Worm (Caenorhabditis elegans) whole organism, L1 larva: ENCODE measurements around the gene Y57G11C.46.

ENCODE experiments used
- C16A3.4 ChIP-seq: fragments of 150-350 bp; optimal IDR thresholded peaks from 2 replicates; lab custom pipeline; 2014; ENCODE audit warnings: missing biosample characterization, missing genetic modification characterization
- F16B12.6 ChIP-seq: fragments of 150-350 bp; optimal IDR thresholded peaks from 2 replicates; lab custom pipeline; 2014; ENCODE audit warnings: missing biosample characterization, missing genetic modification characterization
- alr-1 ChIP-seq: fragments of 200-800 bp; sonication (Bioruptor generic); optimal IDR thresholded peaks from 2 replicates; lab custom pipeline; 2018; ENCODE audit warnings: borderline replicate concordance, mild to moderate bottlenecking, missing genetic modification characterization, missing compliant biosample characterization
- aly-2 ChIP-seq: fragments of 150-350 bp; optimal IDR thresholded peaks from 2 replicates; lab custom pipeline; 2014; ENCODE audit warnings: missing biosample characterization, missing genetic modification characterization
- blmp-1 ChIP-seq: fragments of 150-350 bp; optimal IDR thresholded peaks from 2 replicates; lab custom pipeline; 2014; ENCODE audit warnings: missing biosample characterization, missing genetic modification characterization
- ceh-8 ChIP-seq: fragments of 200-800 bp; sonication (Bioruptor generic); optimal IDR thresholded peaks from 2 replicates; lab custom pipeline; 2018; ENCODE audit warnings: mild to moderate bottlenecking, missing genetic modification characterization, moderate library complexity, missing compliant biosample characterization
- ceh-82 ChIP-seq, 3 experiments: fragments of 150-350 bp in 1 of 3; sonication (generic microtip) in 2 of 3; optimal IDR thresholded peaks; 2 replicates each; lab custom pipeline; 2014 to 2017; ENCODE audit warnings: missing biosample characterization in 3 of 3, missing genetic modification characterization in 3 of 3
- dpl-1 ChIP-seq, 3 experiments: fragments of 150-350 bp in 2 of 3; sonication (generic microtip) in 1 of 3; optimal IDR thresholded peaks; 2 replicates each; lab custom pipeline; 2014 to 2017; ENCODE audit warnings: missing biosample characterization in 3 of 3, missing genetic modification characterization in 3 of 3, missing genetic modification reagents in 3 of 3
- efl-1 ChIP-seq, 4 experiments: fragments of 150-350 bp; optimal IDR thresholded peaks in 3 of 4; peaks in 1 of 4; 1 replicate in 1 of 4; 2 replicates in 3 of 4; lab custom pipeline; 2014; ENCODE audit warnings: missing biosample characterization in 2 of 4, missing genetic modification characterization in 2 of 4, missing genetic modification reagents in 2 of 4
- egl-13 ChIP-seq: sonication (generic microtip); optimal IDR thresholded peaks from 2 replicates; lab custom pipeline; 2016; ENCODE audit warnings: missing genotype, missing genetic modification reagents, missing genetic modification characterization, missing compliant biosample characterization
- elt-3 ChIP-seq, 6 experiments: fragments of 150-350 bp in 1 of 6; sonication (generic microtip); optimal IDR thresholded peaks; 2 replicates each; lab custom pipeline; 2017 to 2018; ENCODE audit warnings: missing biosample characterization in 6 of 6, missing genetic modification characterization in 6 of 6, inconsistent platforms in 1 of 6
- fkh-10 ChIP-seq: sonication (generic microtip); optimal IDR thresholded peaks from 2 replicates; lab custom pipeline; 2017; ENCODE audit warnings: missing biosample characterization, missing genetic modification reagents, missing genetic modification characterization
- fkh-8 ChIP-seq: sonication (generic microtip); optimal IDR thresholded peaks from 2 replicates; lab custom pipeline; 2016; ENCODE audit warnings: mild to moderate bottlenecking, missing genetic modification characterization, missing compliant biosample characterization
- grh-1 ChIP-seq: fragments of 200-800 bp; sonication (Bioruptor generic); IDR thresholded peaks from 2 replicates; pipeline ENCODE4 v1.3.6; 2022; ENCODE audit warnings: missing genetic modification reagents, missing genetic modification characterization, missing compliant biosample characterization
- hlh-4 ChIP-seq: sonication (generic microtip); optimal IDR thresholded peaks from 2 replicates; lab custom pipeline; 2016; ENCODE audit warnings: mild to moderate bottlenecking, missing genetic modification characterization, missing compliant biosample characterization
- irx-1 ChIP-seq: sonication (generic microtip); optimal IDR thresholded peaks from 2 replicates; lab custom pipeline; 2016; ENCODE audit warnings: missing genetic modification characterization, missing compliant biosample characterization
- lin-13 ChIP-seq: fragments of 150-350 bp; optimal IDR thresholded peaks from 2 replicates; lab custom pipeline; 2014; ENCODE audit warnings: missing biosample characterization, missing genetic modification reagents, missing genetic modification characterization
- lin-15B ChIP-seq: fragments of 150-350 bp; sonication (generic microtip); optimal IDR thresholded peaks from 3 replicates; lab custom pipeline; 2014; ENCODE audit warnings: missing biosample characterization, missing genetic modification characterization
- lin-39 ChIP-seq: fragments of 150-350 bp; optimal IDR thresholded peaks from 2 replicates; lab custom pipeline; 2014; ENCODE audit warnings: missing biosample characterization, missing genetic modification reagents, missing genetic modification characterization
- lir-3 ChIP-seq: sonication (generic microtip); optimal IDR thresholded peaks from 2 replicates; lab custom pipeline; 2016; ENCODE audit warnings: mild to moderate bottlenecking, missing genetic modification characterization, moderate library complexity, missing compliant biosample characterization; ENCODE audit not compliant: poor library complexity
- mab-9 ChIP-seq: fragments of 200-800 bp; sonication (Bioruptor generic); IDR thresholded peaks from 2 replicates; pipeline ENCODE4 v1.3.6; 2022; ENCODE audit warnings: missing genetic modification reagents, missing genetic modification characterization, missing compliant biosample characterization
- mep-1 ChIP-seq: fragments of 150-350 bp; optimal IDR thresholded peaks from 2 replicates; lab custom pipeline; 2014; ENCODE audit warnings: missing biosample characterization, missing genetic modification characterization
- nhr-12 ChIP-seq: sonication (generic microtip); optimal IDR thresholded peaks from 2 replicates; lab custom pipeline; 2017; ENCODE audit warnings: missing biosample characterization, missing genetic modification characterization
- nhr-20 ChIP-seq: sonication (generic microtip); optimal IDR thresholded peaks from 2 replicates; lab custom pipeline; 2016; ENCODE audit warnings: mild to moderate bottlenecking, missing genetic modification characterization, missing compliant biosample characterization
- nhr-237 ChIP-seq: fragments of 150-350 bp; optimal IDR thresholded peaks from 2 replicates; lab custom pipeline; 2014; ENCODE audit warnings: missing biosample characterization, missing genetic modification characterization
- nhr-28 ChIP-seq: fragments of 150-350 bp; optimal IDR thresholded peaks from 2 replicates; lab custom pipeline; 2014; ENCODE audit warnings: missing biosample characterization, missing genetic modification characterization
- nhr-71 ChIP-seq: sonication (generic microtip); optimal IDR thresholded peaks from 2 replicates; lab custom pipeline; 2016; ENCODE audit warnings: mild to moderate bottlenecking, missing genetic modification characterization, moderate library complexity, missing compliant biosample characterization
- pax-3 ChIP-seq: fragments of 200-800 bp; sonication (Bioruptor generic); optimal IDR thresholded peaks from 2 replicates; lab custom pipeline; 2018; ENCODE audit warnings: mild to moderate bottlenecking, missing genetic modification characterization, moderate library complexity, missing compliant biosample characterization
- pqm-1 ChIP-seq: sonication (generic microtip); optimal IDR thresholded peaks from 3 replicates; lab custom pipeline; 2017; ENCODE audit warnings: missing biosample characterization, missing genetic modification characterization
- rnt-1 ChIP-seq: sonication (generic microtip); optimal IDR thresholded peaks from 2 replicates; lab custom pipeline; 2016; ENCODE audit warnings: mild to moderate bottlenecking, missing genetic modification characterization, moderate library complexity, missing compliant biosample characterization
- skn-1 ChIP-seq: fragments of 150-350 bp; optimal IDR thresholded peaks from 2 replicates; lab custom pipeline; 2014; ENCODE audit warnings: missing biosample characterization, missing genetic modification characterization
- snpc-4 ChIP-seq: fragments of 150-350 bp; optimal IDR thresholded peaks from 2 replicates; lab custom pipeline; 2014; ENCODE audit warnings: missing biosample characterization, missing genetic modification characterization
- tbx-2 ChIP-seq: sonication (generic microtip); optimal IDR thresholded peaks from 2 replicates; lab custom pipeline; 2016; ENCODE audit warnings: missing genetic modification characterization, missing compliant biosample characterization
- xbp-1 ChIP-seq: sonication (generic microtip); optimal IDR thresholded peaks from 2 replicates; lab custom pipeline; 2016; ENCODE audit warnings: missing genetic modification characterization, missing compliant biosample characterization
- zag-1 ChIP-seq: fragments of 150-350 bp; optimal IDR thresholded peaks from 2 replicates; lab custom pipeline; 2014; ENCODE audit warnings: missing biosample characterization, missing genetic modification characterization
- ztf-4 ChIP-seq: fragments of 150-350 bp; optimal IDR thresholded peaks from 2 replicates; lab custom pipeline; 2014; ENCODE audit warnings: missing biosample characterization, missing genetic modification characterization

Gene Y57G11C.46

ce11 chrIV:14816288-14816687, at the start of gene Y57G11C.46:
Y57G11C.46 (minus strand) TSS chrIV:14816388.
- TF ChIP-seq fkh-10 (GFP tag; lab: Kevin White, UChicago) (no peak), lin-15B (tag; lab: Kevin White, UChicago) (no peak), nhr-237 (no peak), pqm-1 (tag; lab: Kevin White, UChicago) (no peak), ceh-8 (GFP tag; lab: Kevin White, UChicago) (no peak), aly-2 (no peak), irx-1 (tag; lab: Kevin White, UChicago) (no peak), dpl-1 (GFP tag; optimal IDR thresholded peaks at IDR 0.05; lab: Kevin White, UChicago) (no peak), fkh-8 (tag; lab: Kevin White, UChicago) (no peak), blmp-1 (tag; lab: Kevin White, UChicago) (no peak), egl-13 (tag; lab: Kevin White, UChicago) (no peak), lir-3 (tag; lab: Kevin White, UChicago) (no peak), hlh-4 (tag; lab: Kevin White, UChicago) (no peak), zag-1 (tag; lab: Kevin White, UChicago) (no peak), pax-3 (tag; lab: Kevin White, UChicago) (no peak), rnt-1 (no peak), xbp-1 (no peak), nhr-28 (tag; lab: Kevin White, UChicago) (no peak), tbx-2 (no peak)

- TF ChIP-seq F16B12.6 (tag; lab: Kevin White, UChicago) (no peak), mab-9 (GFP tag; lab: Robert Waterston, UW) (no peak), nhr-20 (tag; lab: Kevin White, UChicago) (no peak), ztf-4 (tag; lab: Kevin White, UChicago) (no peak), tbx-2 (no peak), lin-39 (tag; lab: Kevin White, UChicago) (no peak), aly-2 (no peak), ceh-82 (tag; optimal IDR thresholded peaks at IDR 0.05; lab: Kevin White, UChicago) (no peak), lin-13 (no peak), nhr-12 (tag; lab: Kevin White, UChicago) (no peak), lir-3 (tag; lab: Kevin White, UChicago) (no peak), C16A3.4 (no peak)
Observed at ce11 chrIV:14864529-14864928, 48.3 kb upstream of the Y57G11C.46 start.

DNA sequence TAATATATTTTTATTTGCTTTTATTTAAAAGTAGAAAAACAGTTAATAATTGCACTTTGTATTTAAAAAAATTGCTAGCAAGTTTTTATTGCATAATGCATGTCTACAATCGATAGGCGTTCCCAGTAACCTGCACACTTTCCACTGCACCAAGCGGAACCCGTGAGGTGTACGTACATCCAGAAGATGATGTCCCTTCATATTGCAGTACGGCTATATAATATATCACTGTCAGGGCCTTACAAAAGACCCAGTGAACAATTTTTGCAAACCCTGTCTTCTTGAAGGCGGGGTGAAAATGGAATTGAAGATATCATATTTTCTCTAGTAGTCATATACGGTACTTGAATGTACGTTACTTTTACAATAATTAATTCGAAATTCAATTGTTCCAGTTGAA, 47.6 kb upstream of the Y57G11C.46 start:
- TF ChIP-seq lin-13, result no peak
- peak; percentile 22 for TF ChIP-seq snpc-4 (tag; lab: Kevin White, UChicago)
- TF ChIP-seq efl-1 (optimal IDR thresholded peaks at IDR 0.05; lab: Kevin White, UChicago), result no peak
- peak in 1 of 2 experiments; percentile 27 for TF ChIP-seq efl-1 (GFP tag; optimal IDR thresholded peaks at IDR 0.05 in 1 of 2; lab: Kevin White, UChicago)

DNA sequence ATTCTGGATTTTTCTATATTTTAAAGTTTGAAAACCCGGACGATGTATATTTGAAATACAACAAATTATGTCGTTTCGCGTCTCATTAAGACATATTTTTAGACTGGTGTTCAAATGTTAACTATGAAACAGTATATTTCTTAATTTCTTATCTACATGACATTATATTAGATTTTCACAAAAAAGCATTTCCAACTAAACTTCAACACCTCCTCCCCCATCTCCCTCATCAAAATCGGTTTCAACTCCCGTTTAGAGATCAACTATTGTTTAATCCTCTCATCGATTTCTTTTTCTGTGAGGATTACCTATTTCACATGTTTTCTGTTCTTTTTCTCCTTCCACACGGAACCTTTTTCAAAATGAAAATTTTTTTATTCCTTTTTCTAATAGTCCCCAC, 46.0 kb upstream of the Y57G11C.46 start, which contains the start of gene Y57G11C.38:
TSS of gene Y57G11C.38 (plus strand) at position 301 of the 400 bp plus-strand sequence.
- TF ChIP-seq xbp-1 (no peak), efl-1 (optimal IDR thresholded peaks at IDR 0.05; lab: Kevin White, UChicago) (no peak), efl-1 (GFP tag; optimal IDR thresholded peaks at IDR 0.05 in 1 of 2; lab: Kevin White, UChicago) (no peak), grh-1 (no peak), nhr-20 (tag; lab: Kevin White, UChicago) (no peak), skn-1 (tag; lab: Kevin White, UChicago) (no peak), rnt-1 (no peak), nhr-237 (no peak), aly-2 (no peak), ztf-4 (tag; lab: Kevin White, UChicago) (no peak), irx-1 (tag; lab: Kevin White, UChicago) (no peak), nhr-71 (tag; lab: Kevin White, UChicago) (no peak), mep-1 (tag; lab: Kevin White, UChicago) (no peak), ceh-82 (tag; optimal IDR thresholded peaks at IDR 0.05; lab: Kevin White, UChicago) (no peak), elt-3 (tag; optimal IDR thresholded peaks at IDR 0.05; lab: Kevin White, UChicago) (no peak), alr-1 (tag; lab: Kevin White, UChicago) (no peak), lin-39 (tag; lab: Kevin White, UChicago) (no peak)
- TF ChIP-seq, all 84 proteins: peak for 0
